Worm (Caenorhabditis elegans) whole organism, L1 larva: ENCODE data around the gene irg-6.

Experiments used
- aha-1 ChIP-seq: fragments of 150-350 bp; optimal IDR thresholded peaks from 2 replicates; lab custom pipeline; 2014; ENCODE audit warnings: missing biosample characterization, missing genetic modification characterization
- aly-2 ChIP-seq: fragments of 150-350 bp; optimal IDR thresholded peaks from 2 replicates; lab custom pipeline; 2014; ENCODE audit warnings: missing biosample characterization, missing genetic modification characterization
- ceh-82 ChIP-seq, 3 experiments: fragments of 150-350 bp in 1 of 3; sonication (generic microtip) in 2 of 3; optimal IDR thresholded peaks; 2 replicates each; lab custom pipeline; 2014 to 2017; ENCODE audit warnings: missing biosample characterization in 3 of 3, missing genetic modification characterization in 3 of 3
- fos-1 ChIP-seq: fragments of 150-350 bp; optimal IDR thresholded peaks from 2 replicates; lab custom pipeline; 2014; ENCODE audit warnings: missing biosample characterization, missing genetic modification characterization
- irx-1 ChIP-seq: sonication (generic microtip); optimal IDR thresholded peaks from 2 replicates; lab custom pipeline; 2016; ENCODE audit warnings: missing genetic modification characterization, missing compliant biosample characterization
- lin-39 ChIP-seq: fragments of 150-350 bp; optimal IDR thresholded peaks from 2 replicates; lab custom pipeline; 2014; ENCODE audit warnings: missing biosample characterization, missing genetic modification reagents, missing genetic modification characterization
- lir-3 ChIP-seq: sonication (generic microtip); optimal IDR thresholded peaks from 2 replicates; lab custom pipeline; 2016; ENCODE audit warnings: mild to moderate bottlenecking, missing genetic modification characterization, moderate library complexity, missing compliant biosample characterization; ENCODE audit not compliant: poor library complexity
- mdl-1 ChIP-seq, 2 experiments: fragments of 150-350 bp; optimal IDR thresholded peaks; 2 replicates each; lab custom pipeline; 2014 to 2017; ENCODE audit warnings: missing biosample characterization in 2 of 2, missing genetic modification characterization in 2 of 2, inconsistent platforms in 1 of 2
- rnt-1 ChIP-seq: sonication (generic microtip); optimal IDR thresholded peaks from 2 replicates; lab custom pipeline; 2016; ENCODE audit warnings: mild to moderate bottlenecking, missing genetic modification characterization, moderate library complexity, missing compliant biosample characterization
- tlp-1 ChIP-seq: fragments of 150-350 bp; optimal IDR thresholded peaks from 2 replicates; lab custom pipeline; 2014; ENCODE audit warnings: missing biosample characterization, missing genetic modification characterization
- unc-30 ChIP-seq: sonication (generic microtip); optimal IDR thresholded peaks from 2 replicates; lab custom pipeline; 2017; ENCODE audit warnings: missing biosample characterization, missing genetic modification characterization
- unc-86 ChIP-seq: sonication (generic microtip); optimal IDR thresholded peaks from 2 replicates; lab custom pipeline; 2016; ENCODE audit warnings: missing genetic modification characterization, missing compliant biosample characterization
- ztf-4 ChIP-seq: fragments of 150-350 bp; optimal IDR thresholded peaks from 2 replicates; lab custom pipeline; 2014; ENCODE audit warnings: missing biosample characterization, missing genetic modification characterization

DNA sequence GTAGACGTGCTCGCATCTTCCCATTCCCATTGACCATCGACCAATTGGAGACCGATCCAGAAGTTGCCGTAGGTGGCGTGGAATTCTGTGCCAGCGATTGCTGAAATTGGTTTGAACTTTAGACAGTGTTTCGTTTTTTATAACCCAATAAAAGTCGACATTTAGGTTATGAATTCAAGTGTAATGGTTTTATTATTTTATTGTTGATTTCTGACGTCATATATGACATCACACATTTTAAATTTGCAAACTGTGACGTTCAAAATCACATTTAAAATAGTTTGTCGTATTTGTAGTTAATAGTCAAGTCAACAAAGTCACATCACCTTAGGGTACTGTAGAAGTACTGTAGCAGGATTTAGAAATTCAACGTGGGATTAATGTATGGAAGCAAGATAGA, 44.5 kb downstream of the irg-6 start:
- no peak for TF ChIP-seq rnt-1 (tag; lab: Kevin White, UChicago)
- no peak for TF ChIP-seq lin-39 (tag; lab: Kevin White, UChicago)
- TF ChIP-seq mdl-1 (tag; optimal IDR thresholded peaks at IDR 0.05; lab: Kevin White, UChicago), result no peak
- TF ChIP-seq tlp-1, result no peak
- TF ChIP-seq fos-1 (tag; lab: Kevin White, UChicago), result no peak
- no peak for TF ChIP-seq ztf-4 (tag; lab: Kevin White, UChicago)
- TF ChIP-seq unc-30 (tag; lab: Kevin White, UChicago), result no peak
- no peak for TF ChIP-seq irx-1 (tag; lab: Kevin White, UChicago)
- TF ChIP-seq aly-2 (tag; lab: Kevin White, UChicago), result no peak
- no peak for TF ChIP-seq lir-3 (tag; lab: Kevin White, UChicago)
- no peak for TF ChIP-seq unc-86 (tag; lab: Kevin White, UChicago)
- no peak for TF ChIP-seq ceh-82 (tag; optimal IDR thresholded peaks at IDR 0.05; lab: Kevin White, UChicago)
- TF ChIP-seq aha-1, result no peak
